Fruit fly (Drosophila melanogaster): ENCODE data around the gene HGTX.
A peak's percentile ranks its signal among the peaks of the same experiment; 100 is the strongest.

The HGTX gene

DNA sequence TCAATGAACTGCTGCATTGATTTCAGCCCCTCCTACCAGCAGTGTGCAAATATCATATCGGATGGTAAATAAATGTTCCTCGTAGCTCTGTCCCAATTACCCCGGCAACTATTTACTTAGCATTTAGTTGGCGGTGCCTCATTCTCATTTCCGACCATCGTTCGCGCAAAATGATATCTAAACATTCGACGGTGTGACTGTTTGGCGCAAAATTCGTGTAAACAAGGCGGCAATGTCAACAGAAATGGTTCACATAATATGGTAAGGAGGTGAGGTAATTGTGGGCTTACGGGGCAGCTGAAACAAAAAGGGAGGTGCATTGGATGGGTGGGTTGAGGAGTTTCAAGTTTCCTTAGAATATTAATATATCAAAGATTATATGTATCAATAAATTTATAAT is 34.9 kb downstream of the HGTX start (continued):
- TF ChIP-seq Hmr (GFP tag; optimal IDR thresholded peaks at IDR 0.05), result peak; percentile 19
- TF ChIP-seq CG15479 (GFP tag; optimal IDR thresholded peaks at IDR 0.05), result peak; percentile 43
- TF ChIP-seq Tbp (GFP tag; optimal IDR thresholded peaks at IDR 0.05), result no peak
- peak; percentile 3 for TF ChIP-seq CG7987 (GFP tag; optimal IDR thresholded peaks at IDR 0.05)

DNA sequence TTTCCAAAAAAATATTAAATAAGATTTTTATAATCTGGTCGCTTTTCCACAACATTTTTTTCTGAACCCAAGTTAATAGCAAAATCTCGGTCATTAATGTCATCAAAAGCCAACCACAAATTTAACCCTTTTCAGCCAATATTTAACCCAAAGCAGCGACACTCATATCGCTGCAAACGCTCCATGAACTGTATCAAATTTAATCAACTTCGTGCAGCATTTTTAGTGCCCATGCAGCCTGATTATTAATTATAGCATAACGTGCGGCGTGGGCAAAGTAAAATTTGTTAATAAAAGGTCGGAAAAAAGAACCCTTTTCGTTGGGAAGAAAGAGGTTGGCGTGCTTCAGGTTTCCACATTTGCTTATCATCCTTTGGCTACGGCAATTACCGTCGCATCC is 35.9 kb downstream of the HGTX start:
- TF ChIP-seq gce (GFP tag; IDR thresholded peaks at IDR 0.05) (no peak), CG2199 (GFP tag; IDR thresholded peaks at IDR 0.05) (peak; percentile 91), CG32772 (GFP tag; IDR thresholded peaks at IDR 0.05) (no peak), fru (optimal IDR thresholded peaks at IDR 0.05) (no peak), gsb-n (tag; optimal IDR thresholded peaks at IDR 0.05) (peak; percentile 30)

DNA sequence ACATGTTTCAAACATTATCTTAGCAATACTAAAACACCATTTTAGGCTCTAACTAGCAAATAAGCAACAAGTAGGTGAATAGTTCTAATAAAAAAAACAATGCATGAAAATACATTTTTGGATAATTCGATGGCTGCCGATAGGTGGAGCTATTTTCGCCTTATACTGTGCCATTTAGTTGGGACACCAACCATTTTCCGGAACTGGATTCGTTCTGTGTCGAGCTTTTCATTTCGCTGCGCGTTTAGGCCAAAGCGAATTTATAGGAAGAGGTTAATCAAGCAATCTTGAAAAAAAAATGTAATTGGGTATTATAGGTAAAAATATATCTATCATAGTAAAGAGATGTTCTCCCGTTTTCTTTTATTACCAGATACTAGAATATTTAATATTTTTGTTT is 36.7 kb downstream of the HGTX start:
- TF ChIP-seq sd (tag; optimal IDR thresholded peaks at IDR 0.05) (peak; percentile 40), CG1603 (tag; optimal IDR thresholded peaks at IDR 0.05) (peak; percentile 35), pfk (GFP tag; optimal IDR thresholded peaks at IDR 0.05) (no peak), CG17829 (tag; optimal IDR thresholded peaks at IDR 0.05) (peak; percentile 30), CrebB (tag; optimal IDR thresholded peaks at IDR 0.05) (no peak), schlank (tag; optimal IDR thresholded peaks at IDR 0.05) (no peak), hkb (optimal IDR thresholded peaks at IDR 0.05) (no peak), hkb (GFP tag; IDR thresholded peaks at IDR 0.05) (no peak), Meics (GFP tag; optimal IDR thresholded peaks at IDR 0.05) (no peak), tio (GFP tag; optimal IDR thresholded peaks at IDR 0.05) (no peak), CG17359 (tag; optimal IDR thresholded peaks at IDR 0.05) (peak; percentile 46), sqz (GFP tag; optimal IDR thresholded peaks at IDR 0.05) (peak; percentile 68), CG15269 (tag; optimal IDR thresholded peaks at IDR 0.05) (no peak), dpn (GFP tag; optimal IDR thresholded peaks at IDR 0.05) (no peak), az2 (GFP tag; optimal IDR thresholded peaks at IDR 0.05) (no peak), CG2199 (GFP tag; IDR thresholded peaks at IDR 0.05) (peak; percentile 89), CG32532 (GFP tag; IDR thresholded peaks at IDR 0.05) (peak; percentile 57; the same call in 1 of the 2 replicates), Mrtf (GFP tag; IDR thresholded peaks at IDR 0.05) (no peak), CG11504 (tag; optimal IDR thresholded peaks at IDR 0.05) (peak; percentile 24), CTCF (GFP tag; optimal IDR thresholded peaks at IDR 0.05) (peak; percentile 96), CG2889 (GFP tag; IDR thresholded peaks at IDR 0.05) (no peak), gsb-n (tag; optimal IDR thresholded peaks at IDR 0.05) (peak; percentile 33), bsh (GFP tag; optimal IDR thresholded peaks at IDR 0.05) (no peak), ftz-f1 (GFP tag; optimal IDR thresholded peaks at IDR 0.05) (peak; percentile 8), CG17361 (GFP tag; IDR thresholded peaks at IDR 0.05) (no peak), Opbp (GFP tag; IDR thresholded peaks at IDR 0.05; ENCODE audit: partially characterized antibody) (0 out of 3 replicates have a peak, but pooled peaks have one; percentile 19), fru (optimal IDR thresholded peaks at IDR 0.05) (no peak), CG4854 (GFP tag; optimal IDR thresholded peaks at IDR 0.05) (no peak), pita (GFP tag; optimal IDR thresholded peaks at IDR 0.05) (peak; percentile 77), pzg (GFP tag; optimal IDR thresholded peaks at IDR 0.05) (peak; percentile 8), stwl (tag; optimal IDR thresholded peaks at IDR 0.05) (peak; percentile 74), CG2712 (tag; optimal IDR thresholded peaks at IDR 0.05) (peak; percentile 15), kah (GFP tag; optimal IDR thresholded peaks at IDR 0.05) (peak; percentile 84), Lhr (GFP tag; optimal IDR thresholded peaks at IDR 0.05) (peak; percentile 15), zfh1 (GFP tag; IDR thresholded peaks at IDR 0.05) (no peak), Med (GFP tag) (peak; percentile 69), CG15514 (GFP tag; optimal IDR thresholded peaks at IDR 0.05) (peak; percentile 97), CG6765 (GFP tag; optimal IDR thresholded peaks at IDR 0.05) (no peak), grau (tag; optimal IDR thresholded peaks at IDR 0.05) (peak; percentile 12), dmrt11E (tag; optimal IDR thresholded peaks at IDR 0.05) (no peak), CG16863 (GFP tag; optimal IDR thresholded peaks at IDR 0.05) (no peak), Bgb (GFP tag; IDR thresholded peaks at IDR 0.05; ENCODE audit: partially characterized antibody) (peak; percentile 16; the same call in 1 of the 2 replicates)
